Fruit fly (Drosophila melanogaster) whole organism, pupa: ENCODE data around the gene sau.

Source experiments
- CG10348 ChIP-seq: fragments of 200-800 bp; sonication (Bioruptor generic); IDR thresholded peaks from 2 replicates; pipeline ENCODE4 v1.3.6; 2022; ENCODE audit warnings: missing biosample characterization, missing genetic modification characterization
- CG12605 ChIP-seq: fragments of 200-800 bp; sonication (Bioruptor generic); IDR thresholded peaks from 2 replicates; pipeline ENCODE4 v1.3.6; 2022; ENCODE audit warnings: missing biosample characterization, missing genetic modification characterization
- CG13204 ChIP-seq: fragments of 200-800 bp; sonication (Bioruptor generic); optimal IDR thresholded peaks from 2 replicates; lab custom pipeline; 2018; ENCODE audit warnings: missing biosample characterization, mild to moderate bottlenecking, missing genetic modification characterization, moderate library complexity
- CG14655 ChIP-seq: fragments of 200-800 bp; sonication (Bioruptor generic); optimal IDR thresholded peaks from 3 replicates; lab custom pipeline; 2017; ENCODE audit warnings: mild to moderate bottlenecking, missing biosample characterization, missing genetic modification reagents, missing genetic modification characterization
- CG15710 ChIP-seq: fragments of 200-800 bp; sonication (Bioruptor generic); optimal IDR thresholded peaks from 2 replicates; lab custom pipeline; 2018; ENCODE audit warnings: missing biosample characterization, mild to moderate bottlenecking, missing genetic modification characterization, moderate library complexity
- CG17806 ChIP-seq: fragments of 200-800 bp; sonication (Bioruptor generic); optimal IDR thresholded peaks from 2 replicates; lab custom pipeline; 2018; ENCODE audit warnings: missing biosample characterization, mild to moderate bottlenecking, missing genetic modification characterization, moderate library complexity
- CG32121 ChIP-seq: fragments of 200-800 bp; sonication (Bioruptor generic); IDR thresholded peaks from 2 replicates; pipeline ENCODE4 v1.3.6; 2022; ENCODE audit warnings: missing biosample characterization, missing genetic modification characterization
- CG34367 ChIP-seq: fragments of 200-800 bp; sonication (Bioruptor generic); optimal IDR thresholded peaks from 2 replicates; lab custom pipeline; 2018; ENCODE audit warnings: missing biosample characterization, mild to moderate bottlenecking, missing genetic modification characterization
- CG4496 ChIP-seq: fragments of 200-800 bp; sonication (Bioruptor generic); IDR thresholded peaks from 3 replicates; pipeline ENCODE4 v1.3.6; 2022; ENCODE audit warnings: missing biosample characterization, missing genetic modification characterization
- CG8159 ChIP-seq: fragments of 200-800 bp; sonication (Bioruptor generic); optimal IDR thresholded peaks from 3 replicates; lab custom pipeline; 2018; ENCODE audit warnings: missing biosample characterization, mild to moderate bottlenecking, missing genetic modification characterization, moderate library complexity
- CG8301 ChIP-seq: fragments of 200-800 bp; sonication (Bioruptor generic); optimal IDR thresholded peaks from 2 replicates; lab custom pipeline; 2018; ENCODE audit warnings: missing biosample characterization, mild to moderate bottlenecking, missing genetic modification characterization
- CG9948 ChIP-seq: fragments of 200-800 bp; sonication (Bioruptor generic); optimal IDR thresholded peaks from 2 replicates; lab custom pipeline; 2018; ENCODE audit warnings: missing biosample characterization, mild to moderate bottlenecking, missing genetic modification characterization, moderate library complexity
- D1 ChIP-seq: fragments of 200-800 bp; sonication (Bioruptor generic); optimal IDR thresholded peaks from 2 replicates; lab custom pipeline; 2018; ENCODE audit warnings: missing biosample characterization, mild to moderate bottlenecking, missing genetic modification characterization, moderate library complexity
- EcR ChIP-seq: fragments of 200-800 bp; sonication (Bioruptor generic); optimal IDR thresholded peaks from 3 replicates; lab custom pipeline; 2019; ENCODE audit warnings: missing biosample characterization, missing genetic modification characterization, mild to moderate bottlenecking, moderate library complexity, missing genetic modification reagents
- Ets98B ChIP-seq: fragments of 200-800 bp; sonication (Bioruptor generic); IDR thresholded peaks from 2 replicates; pipeline ENCODE4 v1.3.6; 2022; ENCODE audit warnings: missing biosample characterization, missing genetic modification characterization
- Pif1A ChIP-seq: fragments of 200-800 bp; sonication (Bioruptor generic); optimal IDR thresholded peaks from 3 replicates; lab custom pipeline; 2016; ENCODE audit warnings: missing biosample characterization, missing genetic modification characterization
- Pif1B ChIP-seq: fragments of 200-800 bp; sonication (Bioruptor generic); optimal IDR thresholded peaks from 3 replicates; lab custom pipeline; 2016; ENCODE audit warnings: missing biosample characterization, missing genetic modification characterization
- Snoo ChIP-seq: fragments of 200-800 bp; sonication (Bioruptor generic); optimal IDR thresholded peaks from 3 replicates; lab custom pipeline; 2017; ENCODE audit warnings: missing biosample characterization, mild to moderate bottlenecking, missing genetic modification characterization, inconsistent platforms
- fd96Ca ChIP-seq: fragments of 200-800 bp; sonication (Bioruptor generic); IDR thresholded peaks from 3 replicates; pipeline ENCODE4 v1.3.6; 2022; ENCODE audit warnings: missing biosample characterization, missing genetic modification characterization
- gl ChIP-seq: fragments of 200-800 bp; sonication (Bioruptor generic); optimal IDR thresholded peaks from 2 replicates; lab custom pipeline; 2018; ENCODE audit warnings: missing biosample characterization, mild to moderate bottlenecking, missing genetic modification characterization
- rn ChIP-seq: fragments of 200-800 bp; sonication (Bioruptor generic); IDR thresholded peaks from 2 replicates; pipeline ENCODE4 v1.3.6; 2022; ENCODE audit warnings: missing biosample characterization, missing genetic modification characterization

The sau gene

DNA sequence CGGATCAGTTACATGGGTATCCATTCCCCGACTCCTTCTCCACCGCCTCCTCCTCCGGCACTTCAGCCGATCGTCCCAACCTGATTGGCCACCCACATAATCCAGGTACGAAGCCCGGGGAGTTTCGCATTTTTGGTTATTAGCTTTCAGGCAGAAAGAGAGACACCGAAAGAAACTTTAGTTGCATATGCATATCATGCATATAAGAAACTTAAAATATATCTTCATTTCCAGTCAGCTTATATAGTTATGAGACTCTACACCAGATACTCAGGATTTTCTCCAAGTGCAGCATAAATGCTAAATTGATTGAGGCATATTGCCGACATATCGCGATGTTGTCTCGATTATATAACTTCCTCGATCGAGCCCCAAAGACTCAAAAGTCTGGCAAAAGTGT, 42.0 kb upstream of the sau start:
- TF ChIP-seq D1 (no peak), CG14655 (GFP tag; lab: Kevin White, UChicago) (no peak), CG9948 (tag; lab: Kevin White, UChicago) (no peak), CG4496 (GFP tag; lab: Robert Waterston, UW) (peak; percentile 67; the same call in 2 of the 3 replicates), CG8159 (tag; lab: Kevin White, UChicago) (no peak), CG8301 (tag; lab: Kevin White, UChicago) (peak; percentile 21), Ets98B (GFP tag; lab: Robert Waterston, UW) (peak; percentile 72), CG32121 (GFP tag; lab: Robert Waterston, UW) (0 out of 2 replicates have a peak, but pooled peaks have one; percentile 25), CG15710 (tag; lab: Kevin White, UChicago) (no peak), CG10348 (GFP tag; lab: Robert Waterston, UW) (no peak), gl (tag; lab: Kevin White, UChicago) (no peak), Pif1A (GFP tag; lab: Kevin White, UChicago) (no peak), CG17806 (tag; lab: Kevin White, UChicago) (no peak), CG34367 (tag; lab: Kevin White, UChicago) (no peak), EcR (no peak), Pif1B (GFP tag; lab: Kevin White, UChicago) (no peak), rn (GFP tag; lab: Robert Waterston, UW) (no peak), Snoo (tag; lab: Kevin White, UChicago) (no peak), CG13204 (no peak), CG12605 (GFP tag; lab: Robert Waterston, UW) (peak; percentile 28; the same call in 1 of the 2 replicates), fd96Ca (GFP tag; lab: Robert Waterston, UW) (peak; percentile 31; the same call in 1 of the 3 replicates)

DNA sequence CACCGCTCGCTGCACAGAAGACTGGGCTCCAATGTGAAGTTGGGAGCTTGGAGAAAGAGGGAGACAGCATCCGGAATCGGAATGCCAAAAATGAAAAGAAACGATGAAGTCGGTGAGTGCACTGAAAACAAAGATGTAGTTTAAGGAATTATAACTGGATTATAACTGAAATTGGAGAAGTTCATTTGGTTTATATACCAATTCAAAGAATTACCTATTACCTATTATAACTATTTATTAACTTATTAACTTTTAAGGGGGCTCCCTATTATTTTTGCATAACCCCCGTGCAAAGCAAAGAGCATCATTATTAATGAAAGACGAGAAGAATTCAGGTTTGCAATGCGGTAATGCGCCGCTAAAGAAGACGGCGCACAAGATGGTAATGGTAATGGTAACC, 41.5 kb upstream of the sau start:
- TF ChIP-seq rn (GFP tag; lab: Robert Waterston, UW) = peak; percentile 47
- TF ChIP-seq CG14655 (GFP tag; lab: Kevin White, UChicago) = peak; percentile 54
- no peak for TF ChIP-seq CG13204
- peak; percentile 37; the same call in 1 of the 2 replicates for TF ChIP-seq Ets98B (GFP tag; lab: Robert Waterston, UW)
- peak; percentile 29 for TF ChIP-seq CG17806 (tag; lab: Kevin White, UChicago)
- TF ChIP-seq Pif1A (GFP tag; lab: Kevin White, UChicago) = peak; percentile 55
- TF ChIP-seq D1 = no peak
- TF ChIP-seq fd96Ca (GFP tag; lab: Robert Waterston, UW) = no peak
- peak; percentile 48 for TF ChIP-seq CG8159 (tag; lab: Kevin White, UChicago)
- peak; percentile 21 for TF ChIP-seq CG9948 (tag; lab: Kevin White, UChicago)
- TF ChIP-seq Snoo (tag; lab: Kevin White, UChicago) = peak; percentile 22
- no peak for TF ChIP-seq CG10348 (GFP tag; lab: Robert Waterston, UW)
- peak; percentile 11; the same call in 1 of the 2 replicates for TF ChIP-seq CG12605 (GFP tag; lab: Robert Waterston, UW)
- TF ChIP-seq EcR = no peak
- peak; percentile 62 for TF ChIP-seq Pif1B (GFP tag; lab: Kevin White, UChicago)
- TF ChIP-seq CG32121 (GFP tag; lab: Robert Waterston, UW) = peak; percentile 25; the same call in 1 of the 2 replicates
- TF ChIP-seq CG15710 (tag; lab: Kevin White, UChicago) = no peak
- peak; percentile 56; the same call in 1 of the 3 replicates for TF ChIP-seq CG4496 (GFP tag; lab: Robert Waterston, UW)
- peak; percentile 1 for TF ChIP-seq CG34367 (tag; lab: Kevin White, UChicago)
- no peak for TF ChIP-seq gl (tag; lab: Kevin White, UChicago)
- TF ChIP-seq CG8301 (tag; lab: Kevin White, UChicago) = peak; percentile 75
- TF ChIP-seq, all 21 proteins: peak for 14

DNA sequence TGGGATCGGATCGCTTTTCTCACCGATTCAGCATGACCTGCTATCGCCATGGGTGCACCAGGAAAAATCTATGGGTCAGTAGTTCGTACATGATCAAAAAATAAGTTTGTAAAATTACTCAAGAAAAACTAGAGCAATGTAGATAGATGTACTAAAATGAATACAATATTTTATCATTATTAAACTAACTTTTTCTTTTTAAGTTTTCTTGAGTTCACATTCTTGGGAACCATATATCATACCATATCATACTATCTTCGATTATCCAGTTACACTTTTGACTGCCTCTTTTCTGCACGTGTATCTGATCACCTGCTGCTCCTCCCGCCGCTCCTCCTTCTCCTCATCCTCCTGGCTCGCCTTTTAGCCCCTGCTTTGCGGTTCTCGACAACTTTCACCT, 40.8 kb upstream of the sau start:
- TF ChIP-seq Pif1A (GFP tag; lab: Kevin White, UChicago) (no peak), CG13204 (no peak), rn (GFP tag; lab: Robert Waterston, UW) (no peak), Pif1B (GFP tag; lab: Kevin White, UChicago) (peak; percentile 1), Snoo (tag; lab: Kevin White, UChicago) (peak; percentile 23), CG34367 (tag; lab: Kevin White, UChicago) (no peak), CG32121 (GFP tag; lab: Robert Waterston, UW) (no peak), CG17806 (tag; lab: Kevin White, UChicago) (no peak), CG8301 (tag; lab: Kevin White, UChicago) (peak; percentile 84), CG4496 (GFP tag; lab: Robert Waterston, UW) (no peak), Ets98B (GFP tag; lab: Robert Waterston, UW) (peak; percentile 11; the same call in 1 of the 2 replicates), D1 (no peak), CG14655 (GFP tag; lab: Kevin White, UChicago) (peak; percentile 70), gl (tag; lab: Kevin White, UChicago) (no peak), CG15710 (tag; lab: Kevin White, UChicago) (no peak), CG10348 (GFP tag; lab: Robert Waterston, UW) (no peak), fd96Ca (GFP tag; lab: Robert Waterston, UW) (no peak), EcR (no peak), CG12605 (GFP tag; lab: Robert Waterston, UW) (no peak), CG9948 (tag; lab: Kevin White, UChicago) (no peak)
- TF ChIP-seq, all 21 proteins: peak for 5

DNA sequence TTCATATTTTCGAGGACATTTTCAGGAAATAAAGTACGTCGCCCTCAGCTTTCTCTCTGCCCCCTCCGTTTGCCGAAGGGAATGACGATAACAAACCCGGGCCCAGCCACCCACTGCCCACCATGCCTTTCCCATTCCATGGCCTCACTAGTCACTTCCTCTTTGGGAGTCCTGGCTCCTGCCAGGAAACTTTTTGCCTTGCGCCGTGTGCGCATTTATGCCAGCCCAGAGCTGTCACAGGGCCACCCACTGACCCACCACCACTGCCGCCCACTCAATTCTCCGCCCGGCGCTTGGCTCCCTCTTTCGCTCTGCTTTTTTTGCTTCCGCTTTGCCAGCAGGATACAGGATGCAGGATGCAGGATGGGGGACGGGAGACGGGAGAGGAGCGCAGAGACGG, 38.7 kb upstream of the sau start:
- TF ChIP-seq EcR = no peak
- TF ChIP-seq CG15710 (tag; lab: Kevin White, UChicago) = no peak
- no peak for TF ChIP-seq CG32121 (GFP tag; lab: Robert Waterston, UW)
- TF ChIP-seq CG12605 (GFP tag; lab: Robert Waterston, UW) = no peak
- TF ChIP-seq CG9948 (tag; lab: Kevin White, UChicago) = no peak
- TF ChIP-seq gl (tag; lab: Kevin White, UChicago) = no peak
- no peak for TF ChIP-seq CG14655 (GFP tag; lab: Kevin White, UChicago)
- TF ChIP-seq Ets98B (GFP tag; lab: Robert Waterston, UW) = no peak
- no peak for TF ChIP-seq CG17806 (tag; lab: Kevin White, UChicago)
- TF ChIP-seq CG13204 = no peak
- no peak for TF ChIP-seq Pif1B (GFP tag; lab: Kevin White, UChicago)
- no peak for TF ChIP-seq CG34367 (tag; lab: Kevin White, UChicago)
- no peak for TF ChIP-seq CG10348 (GFP tag; lab: Robert Waterston, UW)
- no peak for TF ChIP-seq Snoo (tag; lab: Kevin White, UChicago)
- no peak for TF ChIP-seq CG4496 (GFP tag; lab: Robert Waterston, UW)
- TF ChIP-seq Pif1A (GFP tag; lab: Kevin White, UChicago) = no peak
- TF ChIP-seq fd96Ca (GFP tag; lab: Robert Waterston, UW) = no peak
- TF ChIP-seq CG8301 (tag; lab: Kevin White, UChicago) = no peak
- no peak for TF ChIP-seq rn (GFP tag; lab: Robert Waterston, UW)
